Fruit fly (Drosophila melanogaster): ENCODE results near the gene CG9302.

Gene CG9302

dm6 chr2L:13376086-13376485 lies 2.3 kb downstream of the CG9302 start:
- no peak for TF ChIP-seq CG8478 (optimal IDR thresholded peaks at IDR 0.05)
- no peak for TF ChIP-seq EcR (GFP tag; optimal IDR thresholded peaks at IDR 0.05)
- no peak for TF ChIP-seq psq (optimal IDR thresholded peaks at IDR 0.05)
- no peak for TF ChIP-seq Dll (optimal IDR thresholded peaks at IDR 0.05)
- no peak for TF ChIP-seq usp (GFP tag; optimal IDR thresholded peaks at IDR 0.05)
- TF ChIP-seq pan (optimal IDR thresholded peaks at IDR 0.05): no peak

dm6 chr2L:13373435-13374242 lies 4.7 kb downstream of the CG9302 start, which contains the start of the genes Bdp1 and CG6565:
Gene Bdp1 (minus strand): TSS chr2L:13373890.
Gene CG6565 (plus strand): TSS chr2L:13374019.
- TF ChIP-seq psq (optimal IDR thresholded peaks at IDR 0.05) (no peak), CG8478 (optimal IDR thresholded peaks at IDR 0.05) (no peak), usp (GFP tag; optimal IDR thresholded peaks at IDR 0.05) (no peak), EcR (GFP tag; optimal IDR thresholded peaks at IDR 0.05) (no peak), Dll (optimal IDR thresholded peaks at IDR 0.05) (no peak), pan (optimal IDR thresholded peaks at IDR 0.05) (no peak)

dm6 chr2L:13370762-13371161 lies 7.6 kb downstream of the CG9302 start, which contains the start of gene ND-B22:
Gene ND-B22 (minus strand): TSS chr2L:13371110.
- TF ChIP-seq pan (optimal IDR thresholded peaks at IDR 0.05) (no peak), Dll (optimal IDR thresholded peaks at IDR 0.05) (no peak), usp (GFP tag; optimal IDR thresholded peaks at IDR 0.05) (no peak), psq (optimal IDR thresholded peaks at IDR 0.05) (no peak), CG8478 (optimal IDR thresholded peaks at IDR 0.05) (no peak), EcR (GFP tag; optimal IDR thresholded peaks at IDR 0.05) (no peak)

dm6 chr2L:13368940-13369339 lies 9.4 kb downstream of the CG9302 start, which contains the start of gene CG31855:
Gene CG31855 (plus strand): TSS chr2L:13369204.
- TF ChIP-seq psq (optimal IDR thresholded peaks at IDR 0.05): no peak
- TF ChIP-seq usp (GFP tag; optimal IDR thresholded peaks at IDR 0.05): no peak
- no peak for TF ChIP-seq CG8478 (optimal IDR thresholded peaks at IDR 0.05)
- no peak for TF ChIP-seq pan (optimal IDR thresholded peaks at IDR 0.05)
- no peak for TF ChIP-seq Dll (optimal IDR thresholded peaks at IDR 0.05)
- no peak for TF ChIP-seq EcR (GFP tag; optimal IDR thresholded peaks at IDR 0.05)

DNA sequence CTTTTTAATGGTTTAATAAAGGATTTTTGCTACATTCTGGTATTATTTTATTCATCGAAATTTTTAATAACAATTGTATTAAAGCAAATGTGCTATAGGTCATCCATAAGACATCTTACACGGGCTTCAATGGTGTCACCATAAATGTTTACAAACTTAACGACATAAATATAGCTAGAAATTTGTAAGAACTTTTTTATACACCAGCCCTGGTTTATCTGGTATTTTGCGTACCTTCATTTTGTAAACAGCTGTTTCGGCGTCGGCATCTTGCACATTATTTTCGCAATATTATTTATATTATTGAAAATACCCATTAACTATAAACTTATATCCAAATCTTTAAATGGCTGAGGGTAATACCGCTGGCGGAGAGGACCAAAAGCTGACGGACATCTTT lies 11.0 kb downstream of the CG9302 start, which contains the start of gene Tap42:
TSS of gene Tap42 (plus strand) at position 240 of the 400 bp plus-strand sequence.
- TF ChIP-seq EcR (GFP tag; optimal IDR thresholded peaks at IDR 0.05) (no peak), Dll (optimal IDR thresholded peaks at IDR 0.05) (no peak), pan (optimal IDR thresholded peaks at IDR 0.05) (no peak)

DNA sequence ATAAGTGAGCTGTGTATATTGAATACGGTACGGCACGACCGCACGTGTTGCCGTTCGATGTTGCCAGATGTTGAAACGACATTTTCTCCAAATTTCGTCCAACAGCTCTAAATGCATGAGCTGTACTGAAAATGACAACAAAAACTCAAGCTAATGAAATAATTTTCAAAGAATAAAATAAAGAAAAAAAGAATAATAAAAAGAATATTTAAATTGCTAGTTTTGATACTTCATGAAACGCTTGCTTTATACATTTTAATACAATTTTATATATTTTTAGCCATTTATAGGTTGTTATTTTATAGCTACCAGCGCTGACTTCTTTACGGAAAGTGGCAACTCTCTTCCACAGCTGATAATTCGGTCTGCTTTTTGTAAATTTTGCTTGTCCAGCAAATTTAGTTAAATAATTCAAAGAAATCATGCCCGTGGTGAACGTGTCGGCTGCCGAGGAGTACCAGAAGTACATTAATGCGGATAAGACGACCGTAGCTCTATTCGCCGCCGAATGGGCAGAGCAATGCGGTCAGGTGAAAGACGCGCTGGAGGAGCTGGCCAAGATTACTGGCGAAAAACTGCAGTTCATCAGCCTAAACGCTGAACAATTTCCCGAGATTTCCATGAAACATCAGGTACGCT lies 12.1 kb downstream of the CG9302 start, which contains the start of the genes Nnp-1 and Grx3:
TSS of gene Nnp-1 (minus strand) at position 81 of the 639 bp plus-strand sequence.
TSS of gene Grx3 (plus strand) at position 339 of the 639 bp plus-strand sequence.
- TF ChIP-seq usp (GFP tag; optimal IDR thresholded peaks at IDR 0.05): no peak
- no peak for TF ChIP-seq CG8478 (optimal IDR thresholded peaks at IDR 0.05)
- no peak for TF ChIP-seq psq (optimal IDR thresholded peaks at IDR 0.05)
- TF ChIP-seq Dll (optimal IDR thresholded peaks at IDR 0.05): no peak
- TF ChIP-seq pan (optimal IDR thresholded peaks at IDR 0.05): no peak
- TF ChIP-seq EcR (GFP tag; optimal IDR thresholded peaks at IDR 0.05): no peak

dm6 chr2L:13362953-13363352 lies 15.4 kb downstream of the CG9302 start:
- TF ChIP-seq psq (optimal IDR thresholded peaks at IDR 0.05) (no peak), CG8478 (optimal IDR thresholded peaks at IDR 0.05) (no peak), EcR (GFP tag; optimal IDR thresholded peaks at IDR 0.05) (no peak), pan (optimal IDR thresholded peaks at IDR 0.05) (no peak), Dll (optimal IDR thresholded peaks at IDR 0.05) (no peak), usp (GFP tag; optimal IDR thresholded peaks at IDR 0.05) (no peak)

DNA sequence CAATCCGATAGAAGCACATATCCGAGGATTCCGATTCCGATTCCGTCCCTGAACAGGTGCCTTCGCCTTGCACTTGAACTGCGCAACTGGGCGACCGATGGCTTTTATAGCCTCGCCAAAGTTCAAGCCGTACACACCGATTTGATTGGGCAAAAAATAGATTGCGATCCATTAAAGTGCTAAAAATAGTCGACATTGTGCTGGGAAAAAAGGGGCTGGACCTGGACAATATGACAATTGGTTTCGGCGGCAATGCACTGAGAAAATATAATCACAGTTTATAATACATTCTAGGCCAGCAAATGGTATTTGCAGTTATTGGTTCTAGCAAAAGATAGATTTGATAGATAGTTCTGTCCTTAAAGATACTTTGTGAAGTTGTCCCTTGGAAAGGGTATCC lies 16.9 kb downstream of the CG9302 start, which contains the start of gene CG9377:
TSS of gene CG9377 (minus strand) at position 101 of the 400 bp plus-strand sequence.
- TF ChIP-seq usp (GFP tag; optimal IDR thresholded peaks at IDR 0.05): no peak
- TF ChIP-seq CG8478 (optimal IDR thresholded peaks at IDR 0.05): no peak
- TF ChIP-seq pan (optimal IDR thresholded peaks at IDR 0.05): no peak
- TF ChIP-seq psq (optimal IDR thresholded peaks at IDR 0.05): no peak
- TF ChIP-seq EcR (GFP tag; optimal IDR thresholded peaks at IDR 0.05): no peak
- TF ChIP-seq Dll (optimal IDR thresholded peaks at IDR 0.05): no peak

- TF ChIP-seq psq (optimal IDR thresholded peaks at IDR 0.05): no peak
These were observed 23.6 kb downstream of the CG9302 start, which contains the start of gene CG9395 for dm6 chr2L:13354580-13355347. Gene CG9395 (minus strand): TSS chr2L:13355073.

DNA sequence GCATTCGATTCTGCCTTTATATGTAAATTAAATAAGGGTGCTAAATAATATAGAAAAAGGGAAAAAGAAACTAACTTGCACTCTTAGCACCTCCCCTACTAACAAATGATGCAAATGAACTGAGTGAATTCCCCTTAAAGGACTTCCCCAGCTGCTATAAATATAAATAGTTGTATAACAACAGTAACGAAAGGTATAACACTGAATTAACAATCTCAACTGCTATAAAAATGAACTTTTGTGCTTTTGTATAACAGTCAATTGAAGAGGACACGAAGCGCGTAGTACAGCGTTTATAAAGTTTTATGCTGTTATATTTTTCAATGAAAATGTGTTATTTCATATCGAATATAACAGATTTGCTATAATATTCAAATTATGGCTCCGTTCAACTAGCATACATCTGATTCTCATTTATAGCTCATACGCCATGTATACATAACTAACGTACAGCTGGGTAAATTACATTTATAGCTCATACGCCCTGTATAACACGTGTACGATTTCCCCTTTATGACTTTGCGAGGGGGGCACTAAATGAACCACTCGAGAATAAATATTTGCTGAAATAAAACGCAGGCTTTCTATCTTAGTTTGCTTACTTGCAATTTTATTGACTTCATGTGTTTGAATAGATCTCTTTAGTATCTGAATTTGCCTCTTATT lies 29.0 kb downstream of the CG9302 start:
- TF ChIP-seq Dll (optimal IDR thresholded peaks at IDR 0.05) (no peak), EcR (GFP tag; optimal IDR thresholded peaks at IDR 0.05) (no peak), usp (GFP tag; optimal IDR thresholded peaks at IDR 0.05) (no peak), CG8478 (optimal IDR thresholded peaks at IDR 0.05) (no peak), psq (optimal IDR thresholded peaks at IDR 0.05) (no peak), pan (optimal IDR thresholded peaks at IDR 0.05) (no peak)

- TF ChIP-seq usp (GFP tag; optimal IDR thresholded peaks at IDR 0.05) (no peak), EcR (GFP tag; optimal IDR thresholded peaks at IDR 0.05) (no peak), Dll (optimal IDR thresholded peaks at IDR 0.05) (no peak), pan (optimal IDR thresholded peaks at IDR 0.05) (no peak), CG8478 (optimal IDR thresholded peaks at IDR 0.05) (no peak), psq (optimal IDR thresholded peaks at IDR 0.05) (no peak)
These were observed 30.9 kb downstream of the CG9302 start, which contains the start of gene CG16826 for dm6 chr2L:13347473-13347872. Gene CG16826 (plus strand): TSS chr2L:13347773.
